Worm (Caenorhabditis elegans): ENCODE data around the gene Y97E10AR.8.

ce11 chrV:8010846-8011245 is 5.7 kb downstream of the Y97E10AR.8 start, which contains the start of gene lmtr-2:
- no peak for TF ChIP-seq aly-2 (tag; optimal IDR thresholded peaks at IDR 0.05)
- no peak for TF ChIP-seq dmd-4 (tag; optimal IDR thresholded peaks at IDR 0.05)
- TF ChIP-seq unc-62 (GFP tag; optimal IDR thresholded peaks at IDR 0.05), result no peak
- no peak for TF ChIP-seq nhr-77 (tag; optimal IDR thresholded peaks at IDR 0.05)
- no peak for TF ChIP-seq ceh-16 (tag; optimal IDR thresholded peaks at IDR 0.05)
- no peak for TF ChIP-seq ztf-11 (tag; optimal IDR thresholded peaks at IDR 0.05)
- TF ChIP-seq lin-39 (tag; optimal IDR thresholded peaks at IDR 0.05), result no peak
- no peak for TF ChIP-seq alr-1 (tag; optimal IDR thresholded peaks at IDR 0.05)
